Worm (Caenorhabditis elegans): ENCODE results near the gene glna-1.

Gene glna-1

ce11 chrII:14700096-14700495, 33.2 kb downstream of the glna-1 start:
- TF ChIP-seq ceh-58 (GFP tag; IDR thresholded peaks at IDR 0.05) (no peak), F22D6.2 (tag; optimal IDR thresholded peaks at IDR 0.05) (no peak), mes-4 (tag; optimal IDR thresholded peaks at IDR 0.05) (no peak), sdz-38 (tag; optimal IDR thresholded peaks at IDR 0.05) (no peak), akir-1 (GFP tag; optimal IDR thresholded peaks at IDR 0.05) (no peak), nhr-120 (GFP tag; IDR thresholded peaks at IDR 0.05) (no peak), attf-6 (GFP tag; IDR thresholded peaks at IDR 0.05) (no peak), C17E4.6 (GFP tag; IDR thresholded peaks at IDR 0.05) (no peak), hlh-26 (GFP tag; conservative IDR thresholded peaks at IDR 0.05) (no peak), F23B12.7 (tag; optimal IDR thresholded peaks at IDR 0.05; ENCODE audit: insufficient read depth) (no peak), C06A6.2 (GFP tag; conservative IDR thresholded peaks at IDR 0.05) (no peak), B0336.3 (GFP tag; IDR thresholded peaks at IDR 0.05) (no peak), K12H6.12 (tag; optimal IDR thresholded peaks at IDR 0.05) (no peak), attf-3 (GFP tag; conservative IDR thresholded peaks at IDR 0.05) (no peak), ztf-25 (GFP tag; IDR thresholded peaks at IDR 0.05) (no peak)

ce11 chrII:14698057-14698456, 35.3 kb downstream of the glna-1 start, which contains the start of gene C09F9.1:
C09F9.1 (plus strand) TSS chrII:14698357.
- TF ChIP-seq mes-4 (tag; optimal IDR thresholded peaks at IDR 0.05) (no peak), aptf-2 (GFP tag; conservative IDR thresholded peaks at IDR 0.05) (no peak), unc-62 (GFP tag; optimal IDR thresholded peaks at IDR 0.05) (no peak), ztf-22 (GFP tag; optimal IDR thresholded peaks at IDR 0.05) (no peak), tbp1 (GFP tag; optimal IDR thresholded peaks at IDR 0.05) (no peak), rpc-1 (optimal IDR thresholded peaks at IDR 0.05) (no peak), rpc-1 (tag; optimal IDR thresholded peaks at IDR 0.05) (no peak), F52B5.7 (tag; optimal IDR thresholded peaks at IDR 0.05) (no peak), ets-4 (GFP tag; optimal IDR thresholded peaks at IDR 0.05) (no peak), B0035.1 (tag; optimal IDR thresholded peaks at IDR 0.05) (no peak)

- TF ChIP-seq madf-6 (GFP tag; IDR thresholded peaks at IDR 0.05) (no peak), cebp-1 (GFP tag; IDR thresholded peaks at IDR 0.05) (no peak), cebp-1 (tag; optimal IDR thresholded peaks at IDR 0.05) (no peak), ceh-79 (tag; optimal IDR thresholded peaks at IDR 0.05) (no peak), snpc-1.3 (tag; optimal IDR thresholded peaks at IDR 0.05; ENCODE audit: insufficient read depth) (no peak), B0019.2 (GFP tag; conservative IDR thresholded peaks at IDR 0.05) (no peak), Y53F4B.3 (GFP tag; IDR thresholded peaks at IDR 0.05) (no peak), F22D6.2 (tag; optimal IDR thresholded peaks at IDR 0.05) (no peak)
Observed at ce11 chrII:14695201-14695600, 38.1 kb downstream of the glna-1 start, which contains the start of gene K02B7.3. K02B7.3 (minus strand) TSS chrII:14695301.

- no peak for TF ChIP-seq attf-5 (GFP tag; optimal IDR thresholded peaks at IDR 0.05)
- 0 out of 2 replicates have a peak, but pooled peaks have one; percentile 17 for TF ChIP-seq zfh-2 (GFP tag; conservative IDR thresholded peaks at IDR 0.05)
Observed at ce11 chrII:14684377-14684776, 48.9 kb downstream of the glna-1 start, which contains the start of gene unc-52. unc-52 (minus strand) TSS chrII:14684456.

ce11 chrII:14683646-14684045, 49.7 kb downstream of the glna-1 start:
- peak; percentile 59; the same call in 1 of the 2 replicates for TF ChIP-seq zfh-2 (GFP tag; conservative IDR thresholded peaks at IDR 0.05)
- TF ChIP-seq lin-35 (GFP tag; optimal IDR thresholded peaks at IDR 0.05) = no peak
- no peak for TF ChIP-seq hlh-12 (tag; optimal IDR thresholded peaks at IDR 0.05)
- no peak for TF ChIP-seq attf-6 (GFP tag; IDR thresholded peaks at IDR 0.05)
